Worm (Caenorhabditis elegans) whole organism, dauer: ENCODE measurements around the gene mev-1.

ENCODE experiments used
- unc-62 ChIP-seq: sonication (generic microtip); optimal IDR thresholded peaks from 2 replicates; lab custom pipeline; 2017; ENCODE audit warnings: missing biosample characterization, missing genetic modification reagents, missing genetic modification characterization

Gene mev-1

ce11 chrIII:10354591-10354990, 20.5 kb downstream of the mev-1 start:
- TF ChIP-seq unc-62: no peak

DNA sequence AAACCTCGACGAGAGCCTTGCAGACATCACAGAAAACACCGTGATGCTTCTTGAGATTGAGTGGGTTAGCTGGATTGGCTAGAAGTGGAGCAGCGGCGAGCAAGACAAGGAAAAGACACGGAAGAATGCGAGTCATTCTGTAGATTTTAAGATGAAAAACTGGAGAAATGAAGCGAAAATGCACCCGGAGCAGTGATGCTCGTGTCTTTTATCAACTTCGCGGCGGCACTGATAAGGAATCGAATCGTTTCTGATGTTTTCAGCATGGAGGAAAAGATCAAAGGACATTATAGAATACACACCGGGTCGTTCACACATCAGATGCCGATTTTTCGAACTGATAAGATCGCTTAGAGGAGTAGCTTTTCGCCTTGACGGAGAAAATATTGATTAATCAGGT, 21.3 kb downstream of the mev-1 start, which contains the start of gene spp-1:
Gene spp-1 (minus strand): TSS at position 287 of the 400 bp plus-strand sequence.
- no peak for TF ChIP-seq unc-62

DNA sequence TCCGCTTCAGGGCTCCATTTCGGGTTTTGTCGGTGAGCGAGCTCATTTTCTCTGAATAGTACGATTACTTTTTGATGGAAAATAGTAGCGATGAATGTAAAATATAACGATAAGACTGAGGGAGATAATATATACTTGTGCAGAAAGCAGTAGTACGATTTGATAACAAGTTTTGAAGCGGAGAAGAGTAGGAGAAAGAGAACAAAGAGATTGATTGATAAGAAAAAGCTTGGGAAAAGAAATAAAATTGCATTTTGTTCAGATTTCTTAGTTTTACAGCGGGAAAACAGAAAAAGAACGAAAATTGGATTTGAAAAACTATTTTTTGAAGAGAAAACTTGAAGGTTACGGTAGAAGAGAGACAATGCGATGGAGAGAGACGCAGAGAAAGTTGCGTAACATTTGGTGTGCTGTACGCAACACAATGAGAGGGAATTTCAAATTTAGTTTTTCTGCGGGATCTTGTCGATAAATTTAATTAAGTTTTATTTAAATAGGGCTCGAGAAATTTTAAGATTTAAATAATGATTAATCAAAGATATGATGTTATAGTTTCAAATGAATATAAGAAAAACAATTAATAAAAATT, 23.6 kb downstream of the mev-1 start, which contains the start of gene umps-1:
Gene umps-1 (minus strand): TSS at position 51 of the 589 bp plus-strand sequence.
- TF ChIP-seq unc-62: no peak

DNA sequence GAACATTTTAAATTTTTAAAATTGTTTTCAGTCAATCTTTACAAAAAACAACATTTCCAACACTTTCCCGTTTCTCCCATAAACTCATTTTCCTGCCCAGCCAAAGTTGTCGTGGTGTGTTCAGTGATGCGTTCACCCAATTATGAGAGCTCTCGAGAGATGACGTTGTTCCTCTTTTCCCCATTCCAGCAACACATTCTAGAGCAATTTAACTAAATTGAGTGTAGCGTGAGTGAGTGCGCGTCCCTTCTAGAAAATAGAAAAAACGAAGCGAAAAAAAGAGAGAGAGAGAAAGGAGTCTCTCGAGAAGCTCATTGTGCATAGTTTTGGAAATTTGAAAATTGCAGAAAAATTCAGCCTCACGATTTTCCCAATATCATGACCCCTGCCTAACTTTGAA, 24.7 kb downstream of the mev-1 start:
- TF ChIP-seq unc-62: no peak

DNA sequence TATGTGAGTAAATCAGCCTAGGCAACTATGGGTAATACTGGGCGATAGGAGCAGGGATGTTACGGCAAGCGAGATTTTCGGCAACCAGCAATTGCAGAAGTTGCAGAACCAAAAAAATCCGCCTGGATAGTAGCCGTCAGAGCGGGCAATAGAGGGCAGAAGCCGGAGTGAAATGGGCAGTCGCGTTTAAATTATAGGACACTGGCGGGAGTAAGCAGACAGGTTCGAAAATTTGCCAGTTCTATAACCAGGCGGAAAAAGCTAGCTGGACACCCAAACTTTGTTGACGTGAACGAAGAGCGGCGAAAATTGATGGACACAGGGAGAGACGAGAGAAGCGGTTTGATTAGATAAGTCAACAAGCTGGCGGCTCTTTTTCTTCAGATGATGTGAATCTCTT, 25.8 kb downstream of the mev-1 start:
- no peak for TF ChIP-seq unc-62

DNA sequence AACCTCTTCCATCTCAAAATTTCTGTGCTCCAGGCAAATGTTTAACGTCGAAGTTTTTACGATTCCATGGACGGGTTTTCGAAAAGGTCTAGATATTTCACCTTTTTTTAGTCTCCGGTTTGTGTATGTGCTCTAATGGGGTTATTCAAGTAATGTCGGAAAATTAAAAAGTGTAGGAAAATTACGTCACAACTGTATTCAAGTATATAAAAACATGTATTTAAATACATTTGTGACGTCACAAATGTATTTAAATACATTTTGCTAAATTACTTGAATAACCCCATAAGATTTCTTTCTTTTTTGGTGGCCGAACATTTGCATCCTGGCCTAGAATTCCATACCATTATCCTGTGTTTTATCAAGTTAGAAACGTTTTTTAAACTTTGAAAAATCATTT, 27.4 kb downstream of the mev-1 start:
- TF ChIP-seq unc-62: no peak

ce11 chrIII:10362920-10363319, 28.8 kb downstream of the mev-1 start:
- no peak for TF ChIP-seq unc-62

- no peak for TF ChIP-seq unc-62
These were observed 30.6 kb downstream of the mev-1 start, which contains the start of gene tbc-8 for ce11 chrIII:10364656-10365055. Gene tbc-8, plus strand, starts transcription at chrIII:10364956.

DNA sequence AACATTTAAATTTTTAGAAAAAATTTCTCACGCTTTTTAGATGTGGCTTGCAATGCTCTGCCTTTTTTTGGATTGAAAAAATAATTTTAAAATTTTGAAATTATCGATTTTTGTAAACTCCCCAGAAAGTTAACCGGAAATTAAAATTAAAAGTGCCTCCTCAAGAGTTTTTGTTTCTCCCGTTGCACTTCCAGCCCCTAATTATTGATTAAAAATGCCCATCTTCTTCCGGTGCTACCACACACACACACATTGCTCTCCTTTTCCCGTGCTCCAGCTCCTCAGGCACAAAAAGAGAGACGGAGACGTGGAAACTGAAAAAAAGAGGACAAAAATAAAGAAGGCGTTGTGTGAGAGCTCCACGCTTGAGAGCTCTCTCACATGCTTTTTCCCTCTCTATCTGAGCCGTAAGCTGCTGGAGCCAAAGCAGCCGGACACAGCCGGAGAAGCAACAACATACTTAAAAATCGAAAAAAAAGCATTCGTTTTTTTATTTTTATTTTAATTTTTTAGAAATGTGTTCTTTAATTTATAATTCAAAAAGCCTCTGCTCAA, 33.4 kb downstream of the mev-1 start:
- no peak for TF ChIP-seq unc-62

DNA sequence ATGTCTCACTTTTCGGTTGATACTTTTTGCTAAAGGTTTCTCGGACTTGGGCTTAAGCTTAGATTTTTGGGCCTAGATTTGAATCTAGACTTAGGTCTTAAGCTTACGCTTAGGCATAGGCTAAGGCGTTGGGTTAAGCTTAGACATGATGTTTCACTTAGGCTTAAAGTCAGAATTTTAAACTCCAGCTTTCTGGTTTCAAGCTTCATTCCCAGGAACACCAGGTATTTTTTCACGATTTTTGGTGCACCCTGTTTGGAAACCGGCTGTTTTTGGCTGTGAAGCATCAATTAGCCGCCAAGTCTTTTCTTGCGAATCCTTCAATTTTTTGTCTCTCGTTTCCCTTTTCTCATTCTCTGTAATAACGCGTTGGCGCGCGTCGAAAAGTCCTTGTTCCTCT, 39.8 kb downstream of the mev-1 start:
- TF ChIP-seq unc-62: no peak

- no peak for TF ChIP-seq unc-62
These were observed 42.0 kb downstream of the mev-1 start for ce11 chrIII:10376041-10376440.

DNA sequence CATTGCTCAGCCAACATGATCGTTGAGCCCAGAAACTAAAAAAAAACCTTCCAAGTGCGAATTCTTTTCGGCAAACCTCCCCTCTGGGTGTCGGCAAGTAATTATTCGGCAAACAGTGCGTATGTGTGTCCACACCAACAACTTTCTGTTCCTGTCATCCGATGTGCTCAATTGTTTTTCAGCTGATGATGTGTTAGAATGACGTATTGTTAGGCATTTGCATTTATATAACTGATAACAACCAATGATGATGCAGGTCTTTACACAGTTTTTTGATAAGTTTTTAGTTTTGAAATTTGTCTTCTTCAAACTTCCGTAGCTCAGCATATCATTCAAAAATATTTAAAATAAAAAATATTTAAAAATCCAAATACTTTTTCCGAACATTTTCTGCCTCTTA, 44.8 kb downstream of the mev-1 start:
- no peak for TF ChIP-seq unc-62

DNA sequence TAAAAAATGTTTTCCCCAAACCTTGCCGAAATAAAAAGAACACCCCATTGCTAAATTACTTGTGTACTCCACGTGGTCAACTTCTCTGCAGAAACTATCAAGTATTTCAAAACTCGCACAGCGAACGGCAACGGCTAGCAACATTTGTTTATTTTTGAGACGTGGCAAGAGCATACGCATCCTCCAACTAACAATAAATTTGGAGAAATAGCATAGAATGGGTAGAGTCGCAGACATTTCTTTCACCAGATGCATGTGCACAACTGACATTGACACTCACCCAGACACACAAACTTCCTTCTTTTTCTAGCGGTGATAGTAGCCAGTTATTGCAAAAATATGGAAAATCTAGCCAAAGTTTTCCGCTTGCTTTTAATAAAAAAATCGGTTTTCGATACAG, 45.6 kb downstream of the mev-1 start:
- TF ChIP-seq unc-62: no peak

ce11 chrIII:10380640-10381039, 46.6 kb downstream of the mev-1 start:
- TF ChIP-seq unc-62: no peak

DNA sequence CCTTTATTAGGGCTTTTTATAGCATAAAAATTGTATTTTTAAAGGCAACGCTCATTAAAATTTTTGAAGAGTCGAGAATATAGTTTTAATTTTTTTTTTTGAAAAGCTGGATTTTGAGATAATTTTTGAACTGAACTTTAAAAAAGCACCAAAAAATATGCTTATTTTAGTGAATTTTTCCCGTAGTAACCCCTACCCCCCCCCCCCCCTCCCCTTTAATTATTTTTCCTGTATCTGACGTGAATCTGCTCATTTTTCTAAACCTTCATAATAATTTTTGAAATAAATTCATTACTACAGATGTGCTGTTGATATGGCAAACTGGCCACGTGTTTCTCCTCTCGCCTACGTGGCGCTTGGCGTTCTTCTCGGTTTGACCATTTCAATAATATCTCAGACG, 47.4 kb downstream of the mev-1 start, which contains the start of gene C38H2.2:
Gene C38H2.2 (plus strand): TSS at position 301 of the 400 bp plus-strand sequence.
- no peak for TF ChIP-seq unc-62

- TF ChIP-seq unc-62: no peak
These were observed 49.7 kb downstream of the mev-1 start for ce11 chrIII:10383804-10384203.
